Fruit fly (Drosophila melanogaster) whole organism, prepupa: ENCODE data around the gene ng3.

Experiments
- Blimp-1 ChIP-seq: fragments of 200-800 bp; sonication (Bioruptor generic); optimal IDR thresholded peaks from 3 replicates; lab custom pipeline; 2017; ENCODE audit warnings: missing biosample characterization, missing genetic modification characterization, mild to moderate bottlenecking, moderate library complexity, missing genetic modification reagents
- CG10669 ChIP-seq: fragments of 200-800 bp; sonication (Bioruptor generic); optimal IDR thresholded peaks from 3 replicates; lab custom pipeline; 2018; ENCODE audit warnings: missing biosample characterization, mild to moderate bottlenecking, missing genetic modification characterization, moderate library complexity
- CG11294 ChIP-seq: fragments of 200-800 bp; sonication (Bioruptor generic); IDR thresholded peaks from 2 replicates; pipeline ENCODE4 v1.3.6; 2022; ENCODE audit warnings: missing biosample characterization, missing genetic modification characterization
- CG11902 ChIP-seq: fragments of 200-800 bp; sonication (Bioruptor generic); optimal IDR thresholded peaks from 3 replicates; lab custom pipeline; 2016; ENCODE audit warnings: missing biosample characterization, missing genetic modification characterization
- CG16779 ChIP-seq: fragments of 200-800 bp; sonication (Bioruptor generic); optimal IDR thresholded peaks from 3 replicates; lab custom pipeline; 2017; ENCODE audit warnings: missing biosample characterization, mild to moderate bottlenecking, missing genetic modification characterization
- CG3032 ChIP-seq: fragments of 200-800 bp; optimal IDR thresholded peaks from 2 replicates; lab custom pipeline; 2019; ENCODE audit warnings: missing biosample characterization, mild to moderate bottlenecking, missing genetic modification characterization, moderate library complexity
- CG31627 ChIP-seq: fragments of 200-800 bp; sonication (Bioruptor generic); optimal IDR thresholded peaks from 3 replicates; lab custom pipeline; 2016; ENCODE audit warnings: missing biosample characterization, missing genetic modification characterization
- CG32006 ChIP-seq: fragments of 200-800 bp; sonication (Bioruptor generic); optimal IDR thresholded peaks from 3 replicates; lab custom pipeline; 2017; ENCODE audit warnings: missing biosample characterization, mild to moderate bottlenecking, missing genetic modification characterization
- CG4318 ChIP-seq: fragments of 200-800 bp; sonication (Bioruptor generic); optimal IDR thresholded peaks from 3 replicates; lab custom pipeline; 2017; ENCODE audit warnings: missing biosample characterization, mild to moderate bottlenecking, missing genetic modification characterization
- CG6163 ChIP-seq: fragments of 200-800 bp; sonication (Bioruptor generic); IDR thresholded peaks from 3 replicates; pipeline ENCODE4 v1.3.6; 2022; ENCODE audit warnings: missing biosample characterization, missing genetic modification characterization
- CG6276 ChIP-seq: fragments of 200-800 bp; sonication (Bioruptor generic); optimal IDR thresholded peaks from 2 replicates; lab custom pipeline; 2017; ENCODE audit warnings: missing biosample characterization, mild to moderate bottlenecking, missing genetic modification characterization
- CG6808 ChIP-seq: fragments of 200-800 bp; sonication (Bioruptor generic); optimal IDR thresholded peaks from 3 replicates; lab custom pipeline; 2017; ENCODE audit warnings: missing biosample characterization, missing genetic modification characterization, mild to moderate bottlenecking, moderate library complexity, missing genetic modification reagents
- CG7368 ChIP-seq: fragments of 200-800 bp; sonication (Bioruptor generic); optimal IDR thresholded peaks from 3 replicates; lab custom pipeline; 2016; ENCODE audit warnings: missing biosample characterization, missing genetic modification characterization
- CG8632 ChIP-seq: fragments of 200-800 bp; sonication (Bioruptor generic); optimal IDR thresholded peaks from 3 replicates; lab custom pipeline; 2016; ENCODE audit warnings: missing biosample characterization, missing genetic modification characterization
- CG9139 ChIP-seq: fragments of 200-800 bp; sonication (Bioruptor generic); optimal IDR thresholded peaks from 3 replicates; lab custom pipeline; 2017; ENCODE audit warnings: missing biosample characterization, mild to moderate bottlenecking, missing genetic modification characterization
- Eip75B ChIP-seq: fragments of 200-800 bp; sonication (Bioruptor generic); optimal IDR thresholded peaks from 3 replicates; lab custom pipeline; 2016; ENCODE audit warnings: missing biosample characterization, missing genetic modification characterization
- Eip78C ChIP-seq: fragments of 200-800 bp; sonication (Bioruptor generic); peaks from one replicate; lab custom pipeline; 2016; ENCODE audit warnings: missing biosample characterization, missing genetic modification characterization
- Gug ChIP-seq: fragments of 200-800 bp; sonication (Bioruptor generic); IDR thresholded peaks from 2 replicates; pipeline ENCODE4 v1.3.6; 2022; ENCODE audit warnings: missing biosample characterization, missing genetic modification characterization
- Hr38 ChIP-seq: sonication (Bioruptor generic); optimal IDR thresholded peaks from 2 replicates; lab custom pipeline; 2016; ENCODE audit warnings: missing biosample characterization, missing genetic modification characterization
- Hr4 ChIP-seq: fragments of 200-800 bp; sonication (Bioruptor generic); optimal IDR thresholded peaks from 3 replicates; lab custom pipeline; 2016; ENCODE audit warnings: missing biosample characterization, missing genetic modification characterization
- Lpt ChIP-seq: fragments of 200-800 bp; sonication (Bioruptor generic); optimal IDR thresholded peaks from 3 replicates; lab custom pipeline; 2016; ENCODE audit warnings: missing biosample characterization, missing genetic modification characterization
- OdsH ChIP-seq: fragments of 200-800 bp; sonication (Bioruptor generic); optimal IDR thresholded peaks from 3 replicates; lab custom pipeline; 2016; ENCODE audit warnings: missing biosample characterization, missing genetic modification characterization
- Smox ChIP-seq: fragments of 200-800 bp; sonication (Bioruptor generic); optimal IDR thresholded peaks from 3 replicates; lab custom pipeline; 2016; ENCODE audit warnings: missing biosample characterization, missing genetic modification characterization
- Sox102F ChIP-seq: fragments of 200-800 bp; sonication (Bioruptor generic); optimal IDR thresholded peaks from 2 replicates; lab custom pipeline; 2016; ENCODE audit warnings: missing biosample characterization, mild to moderate bottlenecking, missing genetic modification characterization
- cyc ChIP-seq: fragments of 200-800 bp; sonication (Bioruptor generic); optimal IDR thresholded peaks from 3 replicates; lab custom pipeline; 2016; ENCODE audit warnings: missing biosample characterization, missing genetic modification characterization
- dac ChIP-seq: fragments of 200-800 bp; sonication (Bioruptor generic); optimal IDR thresholded peaks from 2 replicates; lab custom pipeline; 2017; ENCODE audit warnings: missing biosample characterization, mild to moderate bottlenecking, missing genetic modification characterization
- dsx ChIP-seq: fragments of 200-800 bp; optimal IDR thresholded peaks from 3 replicates; lab custom pipeline; 2019; ENCODE audit warnings: missing biosample characterization, mild to moderate bottlenecking, missing genetic modification characterization, moderate library complexity; ENCODE audit not compliant: poor library complexity, severe bottlenecking
- esn ChIP-seq: fragments of 200-800 bp; sonication (Bioruptor generic); optimal IDR thresholded peaks from 2 replicates; lab custom pipeline; 2016; ENCODE audit warnings: missing biosample characterization, mild to moderate bottlenecking, missing genetic modification characterization, moderate library complexity
- fkh ChIP-seq: fragments of 200-800 bp; sonication (Bioruptor generic); optimal IDR thresholded peaks from 3 replicates; lab custom pipeline; 2017; ENCODE audit warnings: missing biosample characterization, mild to moderate bottlenecking, missing genetic modification characterization, moderate library complexity
- net ChIP-seq: fragments of 200-800 bp; sonication (Bioruptor generic); optimal IDR thresholded peaks from 3 replicates; lab custom pipeline; 2016; ENCODE audit warnings: missing biosample characterization, missing genetic modification characterization
- pdm3 ChIP-seq: fragments of 200-800 bp; sonication (Bioruptor generic); optimal IDR thresholded peaks from 3 replicates; lab custom pipeline; 2016; ENCODE audit warnings: missing biosample characterization, missing genetic modification characterization
- spab ChIP-seq: fragments of 200-800 bp; sonication (Bioruptor generic); optimal IDR thresholded peaks from 2 replicates; lab custom pipeline; 2017; ENCODE audit warnings: missing biosample characterization, mild to moderate bottlenecking, missing genetic modification characterization, missing genetic modification reagents
- ss ChIP-seq, 2 experiments: fragments of 200-800 bp; sonication (Bioruptor generic); optimal IDR thresholded peaks; 2 replicates in 1 of 2; 3 replicates in 1 of 2; lab custom pipeline; 2017 to 2018; ENCODE audit warnings: mild to moderate bottlenecking in 2 of 2, missing biosample characterization in 2 of 2, missing genetic modification characterization in 2 of 2, moderate library complexity in 1 of 2
- vri ChIP-seq: fragments of 200-800 bp; sonication (Bioruptor generic); optimal IDR thresholded peaks from 3 replicates; lab custom pipeline; 2016; ENCODE audit warnings: missing biosample characterization, mild to moderate bottlenecking, missing genetic modification characterization

Gene ng3

DNA sequence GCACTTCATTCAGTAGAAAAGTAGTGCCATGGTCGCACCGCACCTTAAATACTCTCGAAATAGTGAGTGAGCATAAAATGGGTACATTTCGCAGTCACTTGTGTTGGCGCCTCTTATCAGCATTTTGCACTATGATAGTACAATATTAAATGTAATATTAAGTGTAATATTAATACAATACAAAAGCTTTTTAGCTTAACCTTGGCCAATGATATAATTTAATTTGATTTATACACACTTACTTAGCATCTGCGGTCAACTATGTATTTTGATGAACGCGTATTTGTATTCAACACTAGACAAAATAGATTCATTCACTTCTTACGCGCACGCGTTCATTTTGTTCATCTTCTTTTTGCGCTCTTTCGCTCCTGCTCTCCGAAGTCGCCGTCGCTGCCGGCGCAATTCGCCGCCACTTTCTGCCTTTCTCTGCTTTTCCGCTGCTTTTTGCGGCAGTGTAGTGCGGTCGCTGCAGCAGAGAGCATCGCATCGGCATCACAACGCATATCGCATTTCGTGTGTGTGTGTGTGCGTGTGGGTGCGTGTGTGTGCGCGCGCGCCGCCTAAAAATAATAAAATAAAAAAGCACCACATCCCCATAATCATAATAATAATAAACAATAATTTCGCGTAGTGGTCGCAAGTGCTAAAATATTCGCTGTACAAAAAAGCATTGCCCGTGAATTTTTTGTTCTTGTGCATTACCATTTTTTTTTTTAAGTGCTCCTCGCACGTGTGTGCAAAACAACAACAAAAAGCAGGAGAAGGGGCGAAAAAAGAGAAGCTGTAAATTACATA, 47.2 kb upstream of the ng3 start (continued):
- TF ChIP-seq dac (peak; percentile 25), CG9139 (GFP tag; lab: Kevin White, UChicago) (peak; percentile 11), Hr4 (GFP tag; lab: Kevin White, UChicago) (peak; percentile 51), CG11294 (GFP tag; lab: Robert Waterston, UW) (peak; percentile 23; the same call in 1 of the 2 replicates), CG3032 (tag; lab: Kevin White, UChicago) (peak; percentile 32), fkh (GFP tag; lab: Kevin White, UChicago) (peak; percentile 49), Eip78C (GFP tag; lab: Kevin White, UChicago) (peak; percentile 81), dsx (peak; percentile 32), CG32006 (GFP tag; lab: Kevin White, UChicago) (peak; percentile 74), spab (GFP tag; lab: Kevin White, UChicago) (no peak), esn (GFP tag; lab: Kevin White, UChicago) (peak; percentile 51), CG6276 (GFP tag; lab: Kevin White, UChicago) (peak; percentile 49), Sox102F (GFP tag; lab: Kevin White, UChicago) (peak; percentile 66), Lpt (GFP tag; lab: Kevin White, UChicago) (peak; percentile 26), pdm3 (GFP tag; lab: Kevin White, UChicago) (peak; percentile 69), Hr38 (no peak), CG4318 (peak; percentile 54), Eip75B (GFP tag; lab: Kevin White, UChicago) (peak; percentile 65), CG11902 (no peak)
- TF ChIP-seq, all 60 proteins: peak for 52

DNA sequence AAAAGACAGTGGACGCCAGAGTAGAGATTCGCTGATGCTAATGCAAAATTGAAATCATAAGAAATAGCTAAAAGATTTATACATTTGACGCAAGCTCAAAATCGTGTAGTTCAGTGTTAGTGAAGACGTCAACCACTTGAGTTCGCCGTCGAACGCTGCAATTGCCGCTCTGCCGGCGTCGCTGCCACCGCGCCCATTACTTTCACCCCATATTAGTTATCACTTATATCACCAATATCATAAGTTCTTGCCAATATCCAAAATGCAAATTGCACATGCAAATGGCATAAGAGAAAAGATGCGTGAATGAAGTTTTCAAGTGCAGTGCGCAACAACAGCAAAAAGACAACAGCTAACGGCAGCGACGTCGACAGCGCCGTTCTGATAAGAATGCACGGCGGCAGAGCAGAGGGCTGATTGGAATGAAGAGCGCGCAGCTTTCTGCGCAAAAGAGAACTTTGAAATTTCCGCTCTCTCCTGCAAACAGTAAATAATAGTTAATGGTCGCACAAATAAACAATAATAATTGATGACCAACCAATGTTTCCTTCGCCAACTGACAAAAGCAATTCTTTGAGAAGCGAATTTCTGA, 46.5 kb upstream of the ng3 start:
- TF ChIP-seq CG8632 (GFP tag; lab: Kevin White, UChicago), result no peak

DNA sequence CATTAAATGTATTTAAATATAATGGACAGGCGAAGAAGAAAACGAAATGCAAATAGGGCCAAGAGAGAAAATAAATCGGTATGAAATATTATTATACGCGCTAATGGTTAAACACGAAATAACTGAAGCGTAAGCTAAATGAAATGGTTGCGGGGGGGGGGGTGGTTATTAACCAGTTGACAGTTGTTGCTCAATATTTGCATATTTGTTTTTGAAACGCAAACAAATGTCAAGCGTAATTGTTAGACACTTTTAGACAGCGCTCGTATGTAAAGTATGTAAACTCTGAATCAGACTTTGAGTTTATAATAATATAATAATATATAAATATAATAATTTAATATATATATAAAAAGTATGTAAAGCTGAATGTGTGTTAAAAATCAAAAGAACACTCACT, 40.1 kb upstream of the ng3 start:
- TF ChIP-seq ss (GFP tag; optimal IDR thresholded peaks at IDR 0.05; lab: Kevin White, UChicago) (no peak), fkh (GFP tag; lab: Kevin White, UChicago) (peak; percentile 61)

DNA sequence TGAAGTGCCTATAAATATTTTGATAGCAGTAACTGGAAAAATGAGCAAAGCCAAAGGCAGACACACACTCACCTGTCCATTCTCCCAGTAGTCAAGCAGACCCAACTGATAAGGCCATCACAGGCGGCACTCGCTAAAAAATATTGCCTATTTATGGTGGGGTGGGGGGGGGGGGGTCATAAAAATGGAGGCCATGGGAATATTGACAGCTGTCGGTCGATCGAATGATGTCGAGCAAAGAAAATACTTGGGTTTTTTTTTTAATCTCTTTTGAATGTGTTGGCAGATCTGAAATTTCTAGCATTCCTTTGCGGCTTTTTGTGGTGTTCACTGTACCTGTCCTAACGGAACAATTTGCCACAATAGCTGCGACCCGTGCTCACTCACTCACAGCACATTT, 31.7 kb upstream of the ng3 start:
- TF ChIP-seq CG16779 (tag; lab: Kevin White, UChicago) (no peak), CG32006 (GFP tag; lab: Kevin White, UChicago) (peak; percentile 13), CG6808 (GFP tag; lab: Kevin White, UChicago) (no peak), Smox (GFP tag; lab: Kevin White, UChicago) (no peak), CG31627 (GFP tag; lab: Kevin White, UChicago) (peak; percentile 1), OdsH (no peak), CG10669 (GFP tag; lab: Kevin White, UChicago) (no peak)

DNA sequence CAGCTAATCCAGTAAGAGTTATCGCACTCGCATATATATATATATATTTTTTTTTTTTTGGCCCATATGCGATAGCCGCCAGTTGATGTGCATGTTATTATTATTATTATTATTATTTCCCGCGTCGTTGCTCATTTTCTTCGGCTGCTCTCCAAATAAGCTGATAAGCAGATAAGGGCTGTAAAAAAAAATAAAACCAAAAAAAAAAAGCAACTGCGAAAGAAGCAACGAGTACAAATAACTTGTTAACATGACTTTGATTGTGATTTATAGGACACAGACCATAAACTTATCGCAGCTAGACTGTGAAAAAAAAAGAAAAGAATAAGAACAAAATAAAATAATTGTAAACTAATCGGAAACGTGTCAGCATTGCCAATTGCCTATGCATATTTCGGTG, 23.9 kb upstream of the ng3 start:
- TF ChIP-seq net (GFP tag; lab: Kevin White, UChicago) (no peak), CG7368 (GFP tag; lab: Kevin White, UChicago) (no peak), Blimp-1 (GFP tag; lab: Kevin White, UChicago) (no peak), vri (GFP tag; lab: Kevin White, UChicago) (peak; percentile 58), CG6163 (0 out of 3 replicates have a peak, but pooled peaks have one; percentile 20), CG11902 (no peak), Gug (GFP tag; lab: Robert Waterston, UW) (no peak), CG9139 (GFP tag; lab: Kevin White, UChicago) (no peak), cyc (no peak)
